Worm (Caenorhabditis elegans) whole organism, midembryonic: Measurements from ENCODE around the gene prp-40.

ENCODE experiments used
- T22C8.4 ChIP-seq: fragments of 200-800 bp; sonication (Bioruptor generic); IDR thresholded peaks from 2 replicates; pipeline ENCODE4 v1.3.6; 2022; ENCODE audit warnings: missing genetic modification characterization, missing compliant biosample characterization
- cog-1 ChIP-seq: sonication (generic microtip); optimal IDR thresholded peaks from 2 replicates; lab custom pipeline; 2016; ENCODE audit warnings: missing genetic modification characterization, missing compliant biosample characterization
- ref-1 ChIP-seq: fragments of 200-800 bp; sonication (Bioruptor generic); conservative IDR thresholded peaks from 2 replicates; pipeline ENCODE4 v1.3.6; 2022; ENCODE audit warnings: missing genetic modification reagents, missing genetic modification characterization, missing compliant biosample characterization

DNA sequence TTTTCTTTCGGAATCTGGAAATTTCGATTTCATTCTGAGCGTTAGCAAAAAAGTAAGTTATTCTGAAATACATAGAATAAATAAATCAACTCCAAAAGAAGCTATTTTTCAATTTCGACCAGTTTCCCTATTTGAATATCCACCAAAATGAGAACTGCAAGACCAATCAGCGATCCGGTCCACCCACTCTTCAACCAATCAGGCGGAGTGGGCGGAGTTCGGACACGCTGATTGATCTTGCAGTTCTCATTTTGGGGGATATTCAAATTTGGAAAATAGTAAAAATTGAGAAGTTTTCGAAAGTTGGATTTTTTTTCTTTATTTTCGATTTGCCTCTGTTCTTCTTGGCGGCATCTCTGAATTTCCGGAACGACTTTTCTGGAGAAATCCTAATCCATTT is 49.0 kb downstream of the prp-40 start:
- TF ChIP-seq ref-1 (GFP tag; lab: Robert Waterston, UW) = no peak
- TF ChIP-seq T22C8.4 (GFP tag; lab: Robert Waterston, UW) = no peak
- no peak for TF ChIP-seq cog-1
